Fruit fly (Drosophila melanogaster): Measurements from ENCODE around the gene Jig.

dm6 chr3R:14586480-14587443, 26.0 kb downstream of the Jig start:
- TF ChIP-seq psq (optimal IDR thresholded peaks at IDR 0.05) (no peak), h (optimal IDR thresholded peaks at IDR 0.05) (no peak), Myc (optimal IDR thresholded peaks at IDR 0.05) (no peak), Sin3A (optimal IDR thresholded peaks at IDR 0.05) (no peak), ttk (optimal IDR thresholded peaks at IDR 0.05) (no peak)

All from Kc167 (cell line).